Fruit fly (Drosophila melanogaster) whole organism, wandering third instar larva: ENCODE results near the gene CG33127.

ENCODE experiments used
- CrebA ChIP-seq: fragments of 200-800 bp; sonication (Bioruptor generic); optimal IDR thresholded peaks from 2 replicates; lab custom pipeline; 2016; ENCODE audit warnings: missing biosample characterization, mild to moderate bottlenecking, missing genetic modification characterization, borderline replicate concordance
- Dfd ChIP-seq: fragments of >200 bp; optimal IDR thresholded peaks from 2 replicates; lab custom pipeline; 2017; ENCODE audit warnings: missing biosample characterization, missing genetic modification characterization
- Dif ChIP-seq: fragments of 200-275, 200-300 bp; sonication (Bioruptor generic); optimal IDR thresholded peaks from 2 replicates; lab custom pipeline; 2018; ENCODE audit warnings: missing biosample characterization, missing genetic modification characterization; ENCODE audit not compliant: partially characterized antibody
- OdsH ChIP-seq: fragments of 200-800 bp; sonication (Bioruptor generic); optimal IDR thresholded peaks from 2 replicates; lab custom pipeline; 2016; ENCODE audit warnings: missing biosample characterization, mild to moderate bottlenecking, missing genetic modification characterization
- Sp1 ChIP-seq: fragments of 200-800 bp; sonication (Bioruptor generic); optimal IDR thresholded peaks from 3 replicates; lab custom pipeline; 2019; ENCODE audit warnings: missing biosample characterization, mild to moderate bottlenecking, missing genetic modification characterization, moderate library complexity
- br ChIP-seq: fragments of 200-800 bp; sonication (Bioruptor generic); optimal IDR thresholded peaks from 2 replicates; lab custom pipeline; 2016; ENCODE audit warnings: missing biosample characterization, missing genetic modification characterization
- dsf ChIP-seq: sonication (Bioruptor generic); optimal IDR thresholded peaks from 2 replicates; lab custom pipeline; 2016; ENCODE audit warnings: missing biosample characterization, missing genetic modification characterization, borderline replicate concordance
- ey ChIP-seq: fragments of 200-800 bp; sonication (Bioruptor generic); optimal IDR thresholded peaks from 2 replicates; lab custom pipeline; 2016; ENCODE audit warnings: missing biosample characterization, missing genetic modification characterization
- pan ChIP-seq: fragments of >200 bp; optimal IDR thresholded peaks from 2 replicates; lab custom pipeline; 2017
- psq ChIP-seq: fragments of 200-800 bp; sonication (Bioruptor generic); optimal IDR thresholded peaks from 3 replicates; lab custom pipeline; 2017; ENCODE audit warnings: missing biosample characterization, mild to moderate bottlenecking, missing genetic modification characterization, moderate library complexity

dm6 chr2L:305198-305597 lies 16.7 kb upstream of the CG33127 start:
- TF ChIP-seq Sp1 (no peak), pan (lab: Kevin White, UChicago) (no peak), OdsH (GFP tag; lab: Kevin White, UChicago) (no peak), Dfd (GFP tag; lab: Kevin White, UChicago) (no peak), ey (GFP tag; lab: Kevin White, UChicago) (no peak), Dif (GFP tag; lab: Kevin White, UChicago) (no peak), dsf (GFP tag; lab: Kevin White, UChicago) (no peak), psq (GFP tag; lab: Kevin White, UChicago) (no peak), CrebA (no peak), br (no peak)
